Fruit fly (Drosophila melanogaster): ENCODE results near the gene CheB38b.

dm6 chr2L:20821249-20822024 is 4.4 kb upstream of the CheB38b start:
- TF ChIP-seq Sin3A (optimal IDR thresholded peaks at IDR 0.05) (no peak), psq (optimal IDR thresholded peaks at IDR 0.05) (no peak), ttk (optimal IDR thresholded peaks at IDR 0.05) (no peak), insv (optimal IDR thresholded peaks at IDR 0.05) (no peak), h (optimal IDR thresholded peaks at IDR 0.05) (no peak), Myc (optimal IDR thresholded peaks at IDR 0.05) (no peak)
